Fruit fly (Drosophila melanogaster): ENCODE results near the gene CG7218.
A peak's percentile ranks its signal among the peaks of the same experiment; 100 is the strongest.

Gene CG7218

DNA sequence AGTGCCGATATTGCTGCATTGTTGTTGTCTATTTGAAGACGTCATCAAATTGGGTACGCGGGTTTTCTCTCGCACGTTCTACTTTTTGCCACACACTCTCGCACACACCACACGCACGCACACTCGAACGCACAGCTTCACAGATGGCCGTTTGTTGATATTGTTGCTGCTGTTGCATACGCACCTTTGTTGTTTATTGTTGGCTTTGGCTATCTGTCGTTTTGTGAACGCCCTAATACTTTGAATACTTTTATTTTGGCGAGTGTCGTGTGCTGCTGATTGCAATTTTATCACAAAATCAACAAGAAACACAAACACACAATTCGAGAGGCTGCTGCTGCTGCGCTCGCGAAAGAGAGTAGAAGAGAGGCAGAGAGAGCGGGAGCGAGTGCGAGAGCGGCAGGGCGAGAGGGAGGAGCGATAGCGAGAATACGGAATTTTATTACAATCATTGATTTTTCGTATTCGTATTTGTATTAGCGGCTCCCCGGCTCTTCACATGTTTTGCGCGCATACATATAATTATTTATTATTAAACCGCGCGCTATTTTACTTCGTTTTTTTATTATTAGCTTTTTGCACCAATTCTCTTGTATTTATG, 34.4 kb upstream of the CG7218 start (continued):
- TF ChIP-seq CG10147 (GFP tag; optimal IDR thresholded peaks at IDR 0.05) (no peak), NfI (GFP tag; optimal IDR thresholded peaks at IDR 0.05) (peak; percentile 28), ro (GFP tag; IDR thresholded peaks at IDR 0.05) (no peak), Sox102F (GFP tag; optimal IDR thresholded peaks at IDR 0.05) (no peak), CG14710 (tag; optimal IDR thresholded peaks at IDR 0.05) (peak; percentile 39), CG12071 (GFP tag; optimal IDR thresholded peaks at IDR 0.05) (peak; percentile 74), run (tag; optimal IDR thresholded peaks at IDR 0.05) (peak; percentile 5), CG12219 (GFP tag; optimal IDR thresholded peaks at IDR 0.05) (peak; percentile 55), CG14860 (GFP tag; IDR thresholded peaks at IDR 0.05; ENCODE audit: partially characterized antibody) (no peak), Vsx1 (GFP tag; optimal IDR thresholded peaks at IDR 0.05) (peak; percentile 36), CG4282 (GFP tag; optimal IDR thresholded peaks at IDR 0.05) (no peak), CG2129 (GFP tag; IDR thresholded peaks at IDR 0.05; ENCODE audit: partially characterized antibody) (no peak), CG10274 (GFP tag; optimal IDR thresholded peaks at IDR 0.05) (no peak), fd102C (GFP tag; optimal IDR thresholded peaks at IDR 0.05) (peak; percentile 64), CG12104 (GFP tag; optimal IDR thresholded peaks at IDR 0.05) (peak; percentile 22), trh (GFP tag; optimal IDR thresholded peaks at IDR 0.05) (no peak), CHES-1-like (GFP tag; optimal IDR thresholded peaks at IDR 0.05) (peak; percentile 44), zf30C (GFP tag; optimal IDR thresholded peaks at IDR 0.05) (no peak), CG13775 (GFP tag; optimal IDR thresholded peaks at IDR 0.05) (no peak), dati (GFP tag; IDR thresholded peaks at IDR 0.05) (no peak), ab (GFP tag; optimal IDR thresholded peaks at IDR 0.05) (no peak), Deaf1 (tag; optimal IDR thresholded peaks at IDR 0.05) (no peak), CG14441 (GFP tag; IDR thresholded peaks at IDR 0.05) (no peak), aop (GFP tag; IDR thresholded peaks at IDR 0.05) (no peak), ranshi (GFP tag; IDR thresholded peaks at IDR 0.05) (no peak), zen (tag; optimal IDR thresholded peaks at IDR 0.05) (peak; percentile 47), cad (GFP tag; optimal IDR thresholded peaks at IDR 0.05) (no peak), gsb (GFP tag; IDR thresholded peaks at IDR 0.05) (no peak), mam (GFP tag; optimal IDR thresholded peaks at IDR 0.05) (no peak), gem (tag; optimal IDR thresholded peaks at IDR 0.05) (peak; percentile 41), Bgb (GFP tag; IDR thresholded peaks at IDR 0.05; ENCODE audit: partially characterized antibody) (no peak), wdn (GFP tag; IDR thresholded peaks at IDR 0.05) (no peak), CG9932 (GFP tag; IDR thresholded peaks at IDR 0.05) (no peak), CG43689 (GFP tag; IDR thresholded peaks at IDR 0.05) (no peak), Hr78 (GFP tag; optimal IDR thresholded peaks at IDR 0.05) (no peak), ind (GFP tag; optimal IDR thresholded peaks at IDR 0.05) (no peak), CG1602 (GFP tag; optimal IDR thresholded peaks at IDR 0.05) (peak; percentile 4), Fer3 (tag; optimal IDR thresholded peaks at IDR 0.05) (peak; percentile 50), Hr3 (GFP tag; optimal IDR thresholded peaks at IDR 0.05) (no peak), CG8290 (GFP tag; optimal IDR thresholded peaks at IDR 0.05) (no peak), CG8290 (tag; optimal IDR thresholded peaks at IDR 0.05) (peak; percentile 52 to 69), Dip2 (GFP tag; IDR thresholded peaks at IDR 0.05) (no peak), CG3163 (GFP tag; optimal IDR thresholded peaks at IDR 0.05) (peak; percentile 27), ham (GFP tag; IDR thresholded peaks at IDR 0.05) (no peak), bab2 (GFP tag; optimal IDR thresholded peaks at IDR 0.05) (peak; percentile 57), Kr (GFP tag; optimal IDR thresholded peaks at IDR 0.05) (peak; percentile 17), Hr39 (optimal IDR thresholded peaks at IDR 0.05) (no peak), klu (GFP tag; IDR thresholded peaks at IDR 0.05) (no peak), CG4707 (GFP tag; optimal IDR thresholded peaks at IDR 0.05) (peak; percentile 57), CG3847 (GFP tag; IDR thresholded peaks at IDR 0.05) (no peak), Dek (tag; optimal IDR thresholded peaks at IDR 0.05) (no peak), CG7357 (GFP tag; IDR thresholded peaks at IDR 0.05) (no peak)

Data from whole organism, embryonic.